Fruit fly (Drosophila melanogaster): ENCODE data around the gene CG32262.

Gene CG32262

DNA sequence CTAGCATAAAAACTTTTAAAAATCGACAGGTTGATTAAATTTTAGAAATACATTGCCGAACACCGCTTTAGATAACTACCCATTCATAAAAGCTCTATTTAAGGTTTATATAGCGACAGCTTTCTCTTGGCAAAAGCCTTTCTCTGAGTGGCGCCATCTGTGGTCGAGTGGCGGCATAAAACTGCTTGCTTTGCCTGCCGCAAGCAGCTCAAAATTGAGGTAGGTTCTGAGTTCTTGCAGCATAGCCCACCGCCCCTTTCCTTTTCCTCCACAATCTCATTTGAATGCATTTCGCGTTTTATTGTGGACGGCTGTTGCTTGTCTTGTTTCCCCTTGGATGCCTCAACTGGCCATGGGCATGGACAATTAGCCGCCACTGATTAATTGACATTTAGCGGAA is 42.2 kb downstream of the CG32262 start (continued):
- TF ChIP-seq Lim3 (GFP tag; IDR thresholded peaks at IDR 0.05): no peak
- TF ChIP-seq danr (GFP tag; IDR thresholded peaks at IDR 0.05): no peak
- TF ChIP-seq CG11695 (GFP tag; IDR thresholded peaks at IDR 0.05): no peak
- peak; percentile 30 for TF ChIP-seq Meics (GFP tag; optimal IDR thresholded peaks at IDR 0.05)
- TF ChIP-seq bab2 (GFP tag; optimal IDR thresholded peaks at IDR 0.05): no peak
- TF ChIP-seq aop (GFP tag; IDR thresholded peaks at IDR 0.05): no peak
- TF ChIP-seq Hr78 (GFP tag; optimal IDR thresholded peaks at IDR 0.05): no peak
- TF ChIP-seq MBD-R2 (GFP tag; IDR thresholded peaks at IDR 0.05): peak; percentile 24; the same call in 1 of the 2 replicates
- peak; percentile 61 for TF ChIP-seq caup (GFP tag; optimal IDR thresholded peaks at IDR 0.05; ENCODE audit: severe bottlenecking)
- peak; percentile 69 for TF ChIP-seq CG10209 (GFP tag; optimal IDR thresholded peaks at IDR 0.05)
- TF ChIP-seq ind (GFP tag; optimal IDR thresholded peaks at IDR 0.05): peak; percentile 12
- no peak for TF ChIP-seq CG2678 (tag; optimal IDR thresholded peaks at IDR 0.05)
- no peak for TF ChIP-seq tio (GFP tag; optimal IDR thresholded peaks at IDR 0.05)
- peak; percentile 26; the same call in 1 of the 3 replicates for TF ChIP-seq tgo (GFP tag; IDR thresholded peaks at IDR 0.05)
- no peak for TF ChIP-seq trem (tag; optimal IDR thresholded peaks at IDR 0.05)
- peak; percentile 54 for TF ChIP-seq Hr3 (GFP tag; optimal IDR thresholded peaks at IDR 0.05)
- TF ChIP-seq Rfx (GFP tag; IDR thresholded peaks at IDR 0.05): peak; percentile 82
- TF ChIP-seq pzg (GFP tag; optimal IDR thresholded peaks at IDR 0.05): no peak
- TF ChIP-seq sd (tag; optimal IDR thresholded peaks at IDR 0.05): no peak
- TF ChIP-seq zfh2 (GFP tag; optimal IDR thresholded peaks at IDR 0.05): peak; percentile 25
- TF ChIP-seq PHDP (tag; optimal IDR thresholded peaks at IDR 0.05): peak; percentile 52
- no peak for TF ChIP-seq Spps (tag; optimal IDR thresholded peaks at IDR 0.05)
- TF ChIP-seq tx (GFP tag; optimal IDR thresholded peaks at IDR 0.05): peak; percentile 7
- TF ChIP-seq dan (GFP tag; IDR thresholded peaks at IDR 0.05): no peak
- TF ChIP-seq CG15011 (GFP tag; optimal IDR thresholded peaks at IDR 0.05): no peak
- peak in 1 of 2 experiments; percentile 48 for TF ChIP-seq eve (GFP tag; optimal IDR thresholded peaks at IDR 0.05)
- peak; percentile 74 for TF ChIP-seq ewg (GFP tag; optimal IDR thresholded peaks at IDR 0.05)
- TF ChIP-seq CTCF (GFP tag; optimal IDR thresholded peaks at IDR 0.05): peak; percentile 92
- no peak for TF ChIP-seq dati (GFP tag; IDR thresholded peaks at IDR 0.05)
- peak; percentile 32 for TF ChIP-seq E2f2 (GFP tag; IDR thresholded peaks at IDR 0.05)
- peak; percentile 71 for TF ChIP-seq CG16863 (GFP tag; optimal IDR thresholded peaks at IDR 0.05)
- no peak for TF ChIP-seq CG4328 (GFP tag; optimal IDR thresholded peaks at IDR 0.05)
- TF ChIP-seq oc (tag; optimal IDR thresholded peaks at IDR 0.05): peak; percentile 41
- TF ChIP-seq Hey (tag; optimal IDR thresholded peaks at IDR 0.05): no peak
- TF ChIP-seq Nf-YB (GFP tag; optimal IDR thresholded peaks at IDR 0.05): no peak
- TF ChIP-seq CG8388 (GFP tag; optimal IDR thresholded peaks at IDR 0.05): peak; percentile 39
- TF ChIP-seq CG12104 (GFP tag; optimal IDR thresholded peaks at IDR 0.05): no peak
- TF ChIP-seq CG17186 (GFP tag; optimal IDR thresholded peaks at IDR 0.05): no peak
- peak; percentile 40 for TF ChIP-seq Myb (GFP tag; optimal IDR thresholded peaks at IDR 0.05)
- TF ChIP-seq Sry-δ (GFP tag; optimal IDR thresholded peaks at IDR 0.05): no peak
- TF ChIP-seq CG4707 (GFP tag; optimal IDR thresholded peaks at IDR 0.05): peak; percentile 56
- no peak for TF ChIP-seq Max (GFP tag; optimal IDR thresholded peaks at IDR 0.05)
- no peak for TF ChIP-seq HLHmδ (GFP tag; optimal IDR thresholded peaks at IDR 0.05)
- TF ChIP-seq CG6254 (GFP tag; optimal IDR thresholded peaks at IDR 0.05): no peak
- no peak for TF ChIP-seq CkIIα-i1 (GFP tag; IDR thresholded peaks at IDR 0.05)
- peak; percentile 25; the same call in 1 of the 2 replicates for TF ChIP-seq wdn (GFP tag; IDR thresholded peaks at IDR 0.05)
- no peak for TF ChIP-seq CG15073 (GFP tag; optimal IDR thresholded peaks at IDR 0.05)
- peak; percentile 56 for TF ChIP-seq Oaz (GFP tag; IDR thresholded peaks at IDR 0.05)
- no peak; the same call in 2 of the 3 replicates for TF ChIP-seq knrl (GFP tag; IDR thresholded peaks at IDR 0.05; ENCODE audit: partially characterized antibody)
- TF ChIP-seq fd102C (GFP tag; optimal IDR thresholded peaks at IDR 0.05): no peak
- no peak for TF ChIP-seq Scr (GFP tag; IDR thresholded peaks at IDR 0.05; ENCODE audit: partially characterized antibody)
- peak; percentile 53 for TF ChIP-seq CG3847 (GFP tag; IDR thresholded peaks at IDR 0.05)
